Worm (Caenorhabditis elegans) whole organism, early embryonic: ENCODE measurements around the gene T18D3.1.

Experiments
- ama-1 ChIP-seq: fragments of 150-350 bp; optimal IDR thresholded peaks from 2 replicates; lab custom pipeline; 2014
- ceh-13 ChIP-seq: fragments of 200-800 bp; sonication (Bioruptor generic); optimal IDR thresholded peaks from 2 replicates; lab custom pipeline; 2018; ENCODE audit warnings: mild to moderate bottlenecking, missing genetic modification characterization, missing compliant biosample characterization
- ets-7 ChIP-seq: sonication (generic microtip); optimal IDR thresholded peaks from 2 replicates; lab custom pipeline; 2016; ENCODE audit warnings: missing genotype, missing genetic modification characterization, missing compliant biosample characterization
- flt-1 ChIP-seq: fragments of 200-800 bp; sonication (Bioruptor generic); IDR thresholded peaks from 2 replicates; pipeline ENCODE4 v1.3.6; 2022; ENCODE audit warnings: missing genetic modification characterization, missing compliant biosample characterization
- hnd-1 ChIP-seq: sonication (generic microtip); optimal IDR thresholded peaks from 2 replicates; lab custom pipeline; 2016; ENCODE audit warnings: missing genetic modification characterization, missing compliant biosample characterization
- pes-1 ChIP-seq: fragments of 200-800 bp; sonication (Bioruptor generic); IDR thresholded peaks from 2 replicates; pipeline ENCODE4 v1.3.6; 2022; ENCODE audit warnings: missing genetic modification reagents, missing genetic modification characterization, missing compliant biosample characterization

DNA sequence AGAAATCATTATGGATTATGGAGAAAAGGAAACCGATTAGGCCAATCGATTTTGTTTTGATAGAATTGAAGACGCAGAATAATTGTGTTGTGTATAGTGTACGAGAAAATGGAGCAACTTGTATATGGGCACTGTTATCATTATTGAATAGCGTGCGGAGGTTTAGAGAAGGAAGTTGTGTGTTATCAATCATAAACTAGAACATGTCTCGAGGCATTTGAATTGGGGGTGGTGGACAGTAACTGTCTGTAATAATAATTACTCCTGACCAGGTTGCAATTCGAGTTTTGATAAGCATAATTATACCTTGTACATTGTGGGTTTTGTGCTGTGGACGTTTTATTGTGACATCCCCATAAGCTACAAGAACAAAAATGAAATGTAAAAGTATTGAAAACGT is 12.2 kb downstream of the T18D3.1 start, which contains the start of gene cdf-2:
- TF ChIP-seq ceh-13 (GFP tag; lab: Kevin White, UChicago) (no peak), ets-7 (tag; lab: Kevin White, UChicago) (no peak), pes-1 (GFP tag; lab: Robert Waterston, UW) (no peak), hnd-1 (tag; lab: Kevin White, UChicago) (no peak), ama-1 (no peak), flt-1 (no peak)
